Fruit fly (Drosophila melanogaster): ENCODE results near the gene sick.

DNA sequence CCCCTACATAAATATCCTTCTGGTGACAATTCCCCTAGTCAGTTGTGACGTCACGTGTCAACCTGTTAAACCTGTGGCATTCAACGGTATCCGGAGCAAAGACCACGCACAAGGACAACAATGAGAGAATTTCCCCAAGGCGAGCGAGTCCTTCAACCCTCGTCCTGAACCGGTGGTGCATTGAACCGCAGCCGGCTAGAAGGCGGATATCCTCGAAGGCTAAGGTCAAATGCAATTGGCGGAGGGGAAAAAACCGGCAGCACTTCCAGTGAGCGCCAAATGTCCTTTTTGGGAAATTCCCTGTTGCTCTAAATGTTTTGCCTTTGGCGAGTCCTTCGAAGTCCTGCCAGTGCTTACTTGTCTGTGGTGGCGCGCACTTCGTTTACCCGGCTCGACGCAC lies 23.7 kb downstream of the sick start:
- TF ChIP-seq CG8159 (tag; optimal IDR thresholded peaks at IDR 0.05) (no peak), Snoo (tag; optimal IDR thresholded peaks at IDR 0.05) (no peak), EcR (GFP tag; optimal IDR thresholded peaks at IDR 0.05) (peak; percentile 85), CG17806 (tag; optimal IDR thresholded peaks at IDR 0.05) (no peak), CG15710 (tag; optimal IDR thresholded peaks at IDR 0.05) (no peak), Ets98B (GFP tag; IDR thresholded peaks at IDR 0.05) (no peak), gl (tag; optimal IDR thresholded peaks at IDR 0.05) (no peak)
